Worm (Caenorhabditis elegans) whole organism, late embryonic: ENCODE data around the gene fbxb-52.
A peak's percentile ranks its signal among the peaks of the same experiment; 100 is the strongest.

Experiments used
- C08G9.2 ChIP-seq: sonication (generic microtip); optimal IDR thresholded peaks from 2 replicates; lab custom pipeline; 2016; ENCODE audit warnings: mild to moderate bottlenecking, missing genetic modification characterization, moderate library complexity, missing compliant biosample characterization
- K02D7.2 ChIP-seq: sonication (generic microtip); optimal IDR thresholded peaks from 2 replicates; lab custom pipeline; 2017; ENCODE audit warnings: mild to moderate bottlenecking, missing genetic modification characterization, missing compliant biosample characterization
- ahr-1 ChIP-seq: sonication (generic microtip); optimal IDR thresholded peaks from 2 replicates; lab custom pipeline; 2016; ENCODE audit warnings: missing genetic modification characterization, missing compliant biosample characterization
- ama-1 ChIP-seq: fragments of 150-350 bp; optimal IDR thresholded peaks from 2 replicates; lab custom pipeline; 2014
- ceh-14 ChIP-seq: sonication (generic microtip); optimal IDR thresholded peaks from 2 replicates; lab custom pipeline; 2016; ENCODE audit warnings: missing genotype, missing genetic modification characterization, missing compliant biosample characterization
- ceh-18 ChIP-seq: sonication (generic microtip); optimal IDR thresholded peaks from 2 replicates; lab custom pipeline; 2016; ENCODE audit warnings: missing genetic modification characterization, missing compliant biosample characterization
- ceh-2 ChIP-seq: sonication (generic microtip); optimal IDR thresholded peaks from 2 replicates; lab custom pipeline; 2016; ENCODE audit warnings: missing genotype, missing genetic modification characterization, missing compliant biosample characterization
- ceh-31 ChIP-seq: sonication (generic microtip); optimal IDR thresholded peaks from 2 replicates; lab custom pipeline; 2016; ENCODE audit warnings: missing genetic modification characterization, missing compliant biosample characterization
- ceh-34 ChIP-seq: sonication (generic microtip); optimal IDR thresholded peaks from 2 replicates; lab custom pipeline; 2016; ENCODE audit warnings: mild to moderate bottlenecking, missing genetic modification characterization, missing compliant biosample characterization
- ceh-6 ChIP-seq: fragments of 200-800 bp; sonication (Bioruptor generic); optimal IDR thresholded peaks from 2 replicates; lab custom pipeline; 2018; ENCODE audit warnings: mild to moderate bottlenecking, missing genetic modification characterization, missing compliant biosample characterization
- dve-1 ChIP-seq: sonication (generic microtip); optimal IDR thresholded peaks from 2 replicates; lab custom pipeline; 2017; ENCODE audit warnings: antibody characterized with exemption, mild to moderate bottlenecking, missing genetic modification characterization, missing compliant biosample characterization
- elt-2 ChIP-seq: sonication (generic microtip); optimal IDR thresholded peaks from 2 replicates; lab custom pipeline; 2016; ENCODE audit warnings: missing genetic modification reagents, missing genetic modification characterization, missing compliant biosample characterization
- elt-4 ChIP-seq: sonication (generic microtip); optimal IDR thresholded peaks from 2 replicates; lab custom pipeline; 2016; ENCODE audit warnings: missing genetic modification characterization, missing compliant biosample characterization
- ets-4 ChIP-seq: sonication (generic microtip); optimal IDR thresholded peaks from 2 replicates; lab custom pipeline; 2016; ENCODE audit warnings: missing genetic modification characterization, missing compliant biosample characterization
- eyg-1 ChIP-seq: sonication (generic microtip); optimal IDR thresholded peaks from 2 replicates; lab custom pipeline; 2016; ENCODE audit warnings: missing genotype, missing genetic modification characterization, missing compliant biosample characterization
- hlh-13 ChIP-seq: fragments of 200-800 bp; sonication (Bioruptor generic); optimal IDR thresholded peaks from 2 replicates; lab custom pipeline; 2018; ENCODE audit warnings: mild to moderate bottlenecking, missing genetic modification characterization, missing compliant biosample characterization
- hlh-30 ChIP-seq: sonication (generic microtip); optimal IDR thresholded peaks from 2 replicates; lab custom pipeline; 2017; ENCODE audit warnings: antibody characterized with exemption, missing genetic modification characterization, missing compliant biosample characterization; ENCODE audit not compliant: insufficient read depth
- hlh-6 ChIP-seq: sonication (generic microtip); optimal IDR thresholded peaks from 2 replicates; lab custom pipeline; 2016; ENCODE audit warnings: missing genotype, missing genetic modification characterization, missing compliant biosample characterization
- nhr-232 ChIP-seq: sonication (generic microtip); optimal IDR thresholded peaks from 2 replicates; lab custom pipeline; 2016; ENCODE audit warnings: missing genetic modification characterization, missing compliant biosample characterization
- odd-2 ChIP-seq: sonication (generic microtip); optimal IDR thresholded peaks from 2 replicates; lab custom pipeline; 2017; ENCODE audit warnings: antibody characterized with exemption, mild to moderate bottlenecking, missing genetic modification characterization, missing compliant biosample characterization
- pax-1 ChIP-seq: fragments of 150-350 bp; optimal IDR thresholded peaks from 2 replicates; lab custom pipeline; 2014; ENCODE audit warnings: missing biosample characterization, missing genetic modification characterization
- pqm-1 ChIP-seq: sonication (generic microtip); optimal IDR thresholded peaks from 2 replicates; lab custom pipeline; 2016; ENCODE audit warnings: missing genetic modification characterization, missing compliant biosample characterization
- pros-1 ChIP-seq: fragments of 150-350 bp; optimal IDR thresholded peaks from 2 replicates; lab custom pipeline; 2014; ENCODE audit warnings: missing biosample characterization, missing genetic modification reagents, missing genetic modification characterization
- sox-2 ChIP-seq: fragments of 200-800 bp; sonication (Bioruptor generic); IDR thresholded peaks from 2 replicates; pipeline ENCODE4 v1.3.6; 2022; ENCODE audit warnings: missing genetic modification reagents, missing genetic modification characterization, missing compliant biosample characterization
- syd-9 ChIP-seq: sonication (generic microtip); optimal IDR thresholded peaks from 2 replicates; lab custom pipeline; 2016; ENCODE audit warnings: mild to moderate bottlenecking, missing genetic modification characterization, moderate library complexity, missing compliant biosample characterization
- tbx-2 ChIP-seq: sonication (generic microtip); optimal IDR thresholded peaks from 2 replicates; lab custom pipeline; 2016; ENCODE audit warnings: missing genetic modification characterization, missing compliant biosample characterization
- unc-42 ChIP-seq: sonication (generic microtip); optimal IDR thresholded peaks from 2 replicates; lab custom pipeline; 2016; ENCODE audit warnings: missing genotype, missing genetic modification characterization, missing compliant biosample characterization
- zip-5 ChIP-seq: sonication (generic microtip); optimal IDR thresholded peaks from 2 replicates; lab custom pipeline; 2016; ENCODE audit warnings: missing genetic modification characterization, missing compliant biosample characterization
- ztf-16 ChIP-seq: sonication (generic microtip); optimal IDR thresholded peaks from 2 replicates; lab custom pipeline; 2017; ENCODE audit warnings: missing genetic modification characterization, missing compliant biosample characterization

fbxb-52 gene

DNA sequence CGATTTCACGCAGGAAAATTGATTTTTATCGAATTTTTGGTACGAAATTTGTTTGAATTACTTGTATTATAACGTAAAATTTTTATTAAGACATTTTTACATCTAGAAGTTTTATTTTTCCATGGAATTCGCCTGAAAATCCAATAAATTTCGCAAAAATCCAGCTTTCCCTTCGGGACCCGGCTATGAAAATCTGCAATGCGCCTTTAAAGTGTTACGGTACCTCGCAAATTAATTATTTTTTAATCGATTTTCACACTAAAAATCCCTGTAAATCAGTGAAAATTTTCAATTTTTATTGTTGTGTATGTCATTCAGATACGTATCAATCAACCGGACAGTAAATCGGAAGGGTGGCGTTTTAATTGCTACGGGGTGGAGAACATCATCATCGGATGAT is 49.4 kb downstream of the fbxb-52 start:
- no peak for TF ChIP-seq K02D7.2 (tag; lab: Kevin White, UChicago)
- TF ChIP-seq hlh-13 (GFP tag; lab: Kevin White, UChicago), result no peak
- no peak for TF ChIP-seq ets-4 (tag; lab: Kevin White, UChicago)
- TF ChIP-seq elt-4 (tag; lab: Kevin White, UChicago), result no peak
- no peak for TF ChIP-seq eyg-1 (tag; lab: Kevin White, UChicago)
- TF ChIP-seq ama-1 (lab: Kevin White, UChicago), result no peak
- TF ChIP-seq pqm-1, result no peak
- TF ChIP-seq pros-1, result no peak
- no peak for TF ChIP-seq hlh-6
- no peak for TF ChIP-seq ceh-34
- TF ChIP-seq sox-2 (GFP tag; lab: Robert Waterston, UW), result no peak
- TF ChIP-seq ceh-18 (tag; lab: Kevin White, UChicago), result no peak
- TF ChIP-seq syd-9 (tag; lab: Kevin White, UChicago), result no peak
- TF ChIP-seq hlh-30 (tag; lab: Kevin White, UChicago), result no peak
- TF ChIP-seq pax-1 (tag; lab: Kevin White, UChicago), result no peak
- TF ChIP-seq, all 69 proteins: peak for 0

ce11 chrII:1500286-1500840 is 50.0 kb downstream of the fbxb-52 start, which contains the start of gene emc-1:
Gene emc-1 (minus strand): TSS chrII:1500330.
- TF ChIP-seq ceh-6 (GFP tag; lab: Kevin White, UChicago), result no peak
- peak; percentile 60 for TF ChIP-seq unc-42 (tag; lab: Kevin White, UChicago)
- TF ChIP-seq nhr-232 (tag; lab: Kevin White, UChicago), result no peak
- no peak for TF ChIP-seq odd-2 (tag; lab: Kevin White, UChicago)
- peak; percentile 7 for TF ChIP-seq tbx-2
- peak; percentile 33 for TF ChIP-seq ets-4 (tag; lab: Kevin White, UChicago)
- TF ChIP-seq ceh-2 (tag; lab: Kevin White, UChicago), result peak; percentile 55
- peak; percentile 30 for TF ChIP-seq C08G9.2 (tag; lab: Kevin White, UChicago)
- TF ChIP-seq dve-1 (tag; lab: Kevin White, UChicago), result no peak
- TF ChIP-seq ahr-1 (tag; lab: Kevin White, UChicago), result no peak
- TF ChIP-seq ztf-16 (tag; lab: Kevin White, UChicago), result no peak
- TF ChIP-seq ceh-14 (tag; lab: Kevin White, UChicago), result peak; percentile 27
- TF ChIP-seq ceh-31 (tag; lab: Kevin White, UChicago), result peak; percentile 65
- TF ChIP-seq zip-5 (tag; lab: Kevin White, UChicago), result peak; percentile 27
- TF ChIP-seq hlh-13 (GFP tag; lab: Kevin White, UChicago), result no peak
- peak; percentile 2 for TF ChIP-seq elt-2 (tag; lab: Kevin White, UChicago)
- TF ChIP-seq, all 69 proteins: peak for 9
